Worm (Caenorhabditis elegans) whole organism, L2 larva: ENCODE results near the gene rhr-2.
A peak's percentile ranks its signal among the peaks of the same experiment; 100 is the strongest.

ENCODE experiments used
- ZK546.5 ChIP-seq: sonication (generic microtip); optimal IDR thresholded peaks from 2 replicates; lab custom pipeline; 2017; ENCODE audit warnings: missing biosample characterization, missing genetic modification characterization
- egl-27 ChIP-seq: sonication (generic microtip); optimal IDR thresholded peaks from 3 replicates; lab custom pipeline; 2017; ENCODE audit warnings: missing biosample characterization, missing genetic modification reagents, missing genetic modification characterization
- lsy-2 ChIP-seq, 2 experiments: fragments of 150-350 bp in 1 of 2; sonication (generic microtip) in 1 of 2; optimal IDR thresholded peaks; 2 replicates each; lab custom pipeline; 2014 to 2017; ENCODE audit warnings: missing biosample characterization in 2 of 2, missing genetic modification characterization in 2 of 2
- nhr-11 ChIP-seq: fragments of 150-350 bp; optimal IDR thresholded peaks from 2 replicates; lab custom pipeline; 2014; ENCODE audit warnings: missing biosample characterization, missing genetic modification characterization
- sma-9 ChIP-seq, 2 experiments: fragments of 150-350 bp in 1 of 2; sonication (generic microtip) in 1 of 2; optimal IDR thresholded peaks; 2 replicates each; lab custom pipeline; 2014 to 2016; ENCODE audit warnings: missing genetic modification characterization in 2 of 2, mild to moderate bottlenecking in 1 of 2, missing biosample characterization in 1 of 2, missing compliant biosample characterization in 1 of 2, missing genetic modification reagents in 1 of 2, moderate library complexity in 1 of 2
- unc-62 ChIP-seq: fragments of 150-350 bp; optimal IDR thresholded peaks from 2 replicates; lab custom pipeline; 2014; ENCODE audit warnings: missing biosample characterization, missing genetic modification reagents, missing genetic modification characterization

ce11 chrV:11755848-11756247, 25.9 kb upstream of the rhr-2 start:
- TF ChIP-seq sma-9 (GFP tag; optimal IDR thresholded peaks at IDR 0.05; lab: Kevin White, UChicago) (peak; percentile 2), sma-9 (tag; optimal IDR thresholded peaks at IDR 0.05; lab: Kevin White, UChicago) (no peak), unc-62 (GFP tag; lab: Kevin White, UChicago) (no peak), lsy-2 (tag; optimal IDR thresholded peaks at IDR 0.05; lab: Kevin White, UChicago) (no peak), nhr-11 (tag; lab: Kevin White, UChicago) (no peak), egl-27 (tag; lab: Kevin White, UChicago) (no peak), ZK546.5 (tag; lab: Kevin White, UChicago) (no peak)
